Fruit fly (Drosophila melanogaster) whole organism, embryonic: Measurements from ENCODE around the gene Noa36.

Experiments used
- BEAF-32 ChIP-seq: fragments of 200-800 bp; sonication (Bioruptor generic); optimal IDR thresholded peaks from 3 replicates; lab custom pipeline; 2017; ENCODE audit warnings: missing biosample characterization, missing genetic modification characterization, mild to moderate bottlenecking, moderate library complexity, missing genetic modification reagents
- CG12659 ChIP-seq: fragments of 200-800 bp; sonication (Bioruptor generic); optimal IDR thresholded peaks from 3 replicates; lab custom pipeline; 2017; ENCODE audit warnings: mild to moderate bottlenecking, missing biosample characterization, missing genetic modification reagents, missing genetic modification characterization
- CG13123 ChIP-seq: fragments of 200-800 bp; sonication (Bioruptor generic); optimal IDR thresholded peaks from 2 replicates; lab custom pipeline; 2016; ENCODE audit warnings: missing biosample characterization, missing genetic modification characterization
- CG13296 ChIP-seq: fragments of 200-800 bp; sonication (Bioruptor generic); optimal IDR thresholded peaks from 3 replicates; lab custom pipeline; 2018; ENCODE audit warnings: missing biosample characterization, mild to moderate bottlenecking, missing genetic modification characterization
- CG13424 ChIP-seq: fragments of 200-800 bp; sonication (Bioruptor generic); optimal IDR thresholded peaks from 2 replicates; lab custom pipeline; 2019; ENCODE audit warnings: missing biosample characterization, mild to moderate bottlenecking, missing genetic modification characterization, moderate library complexity
- CG14014 ChIP-seq: fragments of 200-800 bp; sonication (Bioruptor generic); IDR thresholded peaks from 2 replicates; pipeline ENCODE4 v1.3.6; 2022; ENCODE audit warnings: missing biosample characterization, missing genetic modification characterization
- CG14050 ChIP-seq: fragments of 200-800 bp; sonication (Bioruptor generic); IDR thresholded peaks from 3 replicates; pipeline ENCODE4 v1.3.6; 2022; ENCODE audit warnings: missing biosample characterization, missing genetic modification characterization
- CG17568 ChIP-seq: fragments of 200-800 bp; sonication (Bioruptor generic); optimal IDR thresholded peaks from 2 replicates; lab custom pipeline; 2018; ENCODE audit warnings: missing biosample characterization, mild to moderate bottlenecking, missing genetic modification characterization, moderate library complexity
- CG17612 ChIP-seq: fragments of 200-800 bp; sonication (Bioruptor generic); IDR thresholded peaks from 2 replicates; pipeline ENCODE4 v1.3.6; 2022; ENCODE audit warnings: missing biosample characterization, missing genetic modification characterization
- CG2120 ChIP-seq: fragments of 200-800 bp; sonication (Bioruptor generic); optimal IDR thresholded peaks from 3 replicates; lab custom pipeline; 2016; ENCODE audit warnings: missing biosample characterization, missing genetic modification characterization
- CG3847 ChIP-seq: fragments of 200-800 bp; sonication (Bioruptor generic); IDR thresholded peaks from 2 replicates; pipeline ENCODE4 v1.3.6; 2022; ENCODE audit warnings: missing biosample characterization, missing genetic modification characterization
- CG4707 ChIP-seq: fragments of 200-800 bp; sonication (Bioruptor generic); optimal IDR thresholded peaks from 2 replicates; lab custom pipeline; 2018; ENCODE audit warnings: missing biosample characterization, mild to moderate bottlenecking, missing genetic modification characterization, moderate library complexity
- CG4730 ChIP-seq: fragments of 200-800 bp; sonication (Bioruptor generic); IDR thresholded peaks from 2 replicates; pipeline ENCODE4 v1.3.6; 2022; ENCODE audit warnings: missing biosample characterization, missing genetic modification characterization
- CG7357 ChIP-seq: fragments of 200-800 bp; sonication (Bioruptor generic); IDR thresholded peaks from 3 replicates; pipeline ENCODE4 v1.3.6; 2022; ENCODE audit warnings: missing biosample characterization, missing genetic modification characterization
- CG7928 ChIP-seq: fragments of 200-800 bp; sonication (Bioruptor generic); optimal IDR thresholded peaks from 2 replicates; lab custom pipeline; 2017; ENCODE audit warnings: missing biosample characterization, mild to moderate bottlenecking, missing genetic modification characterization
- CHES-1-like ChIP-seq: fragments of 200-800 bp; sonication (Bioruptor generic); optimal IDR thresholded peaks from 2 replicates; lab custom pipeline; 2016; ENCODE audit warnings: missing biosample characterization, missing genetic modification characterization
- Dek ChIP-seq: fragments of 200-800 bp; sonication (Bioruptor generic); optimal IDR thresholded peaks from 3 replicates; lab custom pipeline; 2019; ENCODE audit warnings: missing biosample characterization, mild to moderate bottlenecking, missing genetic modification characterization, moderate library complexity
- Fer3 ChIP-seq: fragments of 200-800 bp; sonication (Bioruptor generic); optimal IDR thresholded peaks from 2 replicates; lab custom pipeline; 2018; ENCODE audit warnings: missing biosample characterization, mild to moderate bottlenecking, missing genetic modification characterization, moderate library complexity
- Gsc ChIP-seq: fragments of 200-800 bp; sonication (Bioruptor generic); IDR thresholded peaks from 2 replicates; pipeline ENCODE4 v1.3.6; 2022; ENCODE audit warnings: missing biosample characterization, missing genetic modification characterization
- NC2α ChIP-seq: fragments of 200-800 bp; sonication (Bioruptor generic); optimal IDR thresholded peaks from 2 replicates; lab custom pipeline; 2016; ENCODE audit warnings: missing biosample characterization, missing genetic modification characterization
- NK7.1 ChIP-seq: fragments of 200-800 bp; sonication (Bioruptor generic); optimal IDR thresholded peaks from 3 replicates; lab custom pipeline; 2016; ENCODE audit warnings: missing biosample characterization, missing genetic modification characterization
- Ravus ChIP-seq: fragments of 200-800 bp; sonication (Bioruptor generic); IDR thresholded peaks from 2 replicates; pipeline ENCODE4 v1.3.6; 2022; ENCODE audit warnings: missing biosample characterization, missing genetic modification characterization
- Taf1 ChIP-seq: fragments of 200-800 bp; sonication (Bioruptor generic); IDR thresholded peaks from 2 replicates; pipeline ENCODE4 v1.3.6; 2022; ENCODE audit warnings: missing biosample characterization, missing genetic modification characterization
- Vsx1 ChIP-seq: fragments of 200-800 bp; sonication (Bioruptor generic); optimal IDR thresholded peaks from 2 replicates; lab custom pipeline; 2017; ENCODE audit warnings: missing biosample characterization, mild to moderate bottlenecking, missing genetic modification characterization, missing genetic modification reagents
- ash1 ChIP-seq: fragments of 200-800 bp; sonication (Bioruptor generic); optimal IDR thresholded peaks from 2 replicates; lab custom pipeline; 2018; ENCODE audit warnings: missing biosample characterization, mild to moderate bottlenecking, missing genetic modification characterization
- bbx ChIP-seq: fragments of 200-800 bp; sonication (Bioruptor generic); IDR thresholded peaks from 2 replicates; pipeline ENCODE4 v1.3.6; 2022; ENCODE audit warnings: missing biosample characterization, missing genetic modification characterization; ENCODE audit not compliant: partially characterized antibody
- cato ChIP-seq: fragments of 200-800 bp; sonication (Bioruptor generic); optimal IDR thresholded peaks from 2 replicates; lab custom pipeline; 2016; ENCODE audit warnings: missing biosample characterization, missing genetic modification characterization, borderline replicate concordance
- corto ChIP-seq: fragments of 200-800 bp; sonication (Bioruptor generic); optimal IDR thresholded peaks from 2 replicates; lab custom pipeline; 2016; ENCODE audit warnings: missing biosample characterization, mild to moderate bottlenecking, missing genetic modification characterization, moderate library complexity
- cwo ChIP-seq: fragments of 200-800 bp; sonication (Bioruptor generic); optimal IDR thresholded peaks from 3 replicates; lab custom pipeline; 2017; ENCODE audit warnings: missing biosample characterization, missing genetic modification characterization, mild to moderate bottlenecking, moderate library complexity, missing genetic modification reagents
- dysf ChIP-seq: fragments of 200-800 bp; sonication (Bioruptor generic); IDR thresholded peaks from 3 replicates; pipeline ENCODE4 v1.3.6; 2022; ENCODE audit warnings: missing biosample characterization, missing genetic modification characterization
- exex ChIP-seq: fragments of 200-800 bp; sonication (Bioruptor generic); optimal IDR thresholded peaks from 4 replicates; lab custom pipeline; 2018; ENCODE audit warnings: missing biosample characterization, mild to moderate bottlenecking, missing genetic modification characterization, moderate library complexity
- fd96Cb ChIP-seq: fragments of 200-800 bp; sonication (Bioruptor generic); optimal IDR thresholded peaks from 2 replicates; lab custom pipeline; 2018; ENCODE audit warnings: missing biosample characterization, mild to moderate bottlenecking, missing genetic modification characterization, moderate library complexity
- grn ChIP-seq: fragments of 200-800 bp; sonication (Bioruptor generic); optimal IDR thresholded peaks from 3 replicates; lab custom pipeline; 2017; ENCODE audit warnings: missing biosample characterization, missing genetic modification characterization
- gsb ChIP-seq: fragments of 200-800 bp; sonication (Bioruptor generic); IDR thresholded peaks from 2 replicates; pipeline ENCODE4 v1.3.6; 2022; ENCODE audit warnings: missing biosample characterization, missing genetic modification characterization
- hb ChIP-seq: fragments of 200-800 bp; sonication (Bioruptor generic); IDR thresholded peaks from 3 replicates; pipeline ENCODE4 v1.3.6; 2022; ENCODE audit warnings: missing biosample characterization, missing genetic modification characterization; ENCODE audit not compliant: partially characterized antibody
- hbn ChIP-seq: fragments of 200-800 bp; sonication (Bioruptor generic); IDR thresholded peaks from 2 replicates; pipeline ENCODE4 v1.3.6; 2022; ENCODE audit warnings: missing biosample characterization, missing genetic modification characterization; ENCODE audit not compliant: partially characterized antibody
- klu ChIP-seq: fragments of 200-800 bp; sonication (Bioruptor generic); IDR thresholded peaks from 2 replicates; pipeline ENCODE4 v1.3.6; 2022; ENCODE audit warnings: missing biosample characterization, missing genetic modification characterization
- lola ChIP-seq, 3 experiments: fragments of >200 bp in 2 of 3; fragments of 200-800 bp in 1 of 3; sonication (Bioruptor generic) in 1 of 3; optimal IDR thresholded peaks; 2 replicates each; lab custom pipeline; 2017 to 2019; ENCODE audit warnings: missing biosample characterization in 3 of 3, missing genetic modification characterization in 3 of 3, mild to moderate bottlenecking in 1 of 3, moderate library complexity in 1 of 3
- luna ChIP-seq: fragments of 200-800 bp; sonication (Bioruptor generic); optimal IDR thresholded peaks from 2 replicates; lab custom pipeline; 2016; ENCODE audit warnings: missing biosample characterization, missing genetic modification characterization
- mam ChIP-seq: fragments of 200-800 bp; sonication (Bioruptor generic); optimal IDR thresholded peaks from 3 replicates; lab custom pipeline; 2016; ENCODE audit warnings: missing biosample characterization, missing genetic modification characterization
- sc ChIP-seq, 3 experiments: fragments of >200 bp in 2 of 3; fragments of 200-800 bp in 1 of 3; sonication (Bioruptor generic) in 1 of 3; optimal IDR thresholded peaks; 2 replicates in 2 of 3; 3 replicates in 1 of 3; lab custom pipeline; 2017; ENCODE audit warnings: mild to moderate bottlenecking in 1 of 3, missing biosample characterization in 1 of 3, missing genetic modification characterization in 1 of 3, missing genetic modification reagents in 1 of 3
- sens-2 ChIP-seq: fragments of 200-800 bp; sonication (Bioruptor generic); IDR thresholded peaks from 2 replicates; pipeline ENCODE4 v1.3.6; 2022; ENCODE audit warnings: missing biosample characterization, missing genetic modification characterization
- sim ChIP-seq: fragments of 200-800 bp; sonication (Bioruptor generic); IDR thresholded peaks from 2 replicates; pipeline ENCODE4 v1.3.6; 2022; ENCODE audit warnings: missing biosample characterization, missing genetic modification characterization
- so ChIP-seq: fragments of 200-800 bp; sonication (Bioruptor generic); IDR thresholded peaks from 3 replicates; pipeline ENCODE4 v1.3.6; 2022; ENCODE audit warnings: missing biosample characterization, missing genetic modification characterization
- sqz ChIP-seq: fragments of 200-800 bp; sonication (Bioruptor generic); optimal IDR thresholded peaks from 3 replicates; lab custom pipeline; 2018; ENCODE audit warnings: missing biosample characterization, mild to moderate bottlenecking, missing genetic modification characterization
- tio ChIP-seq: fragments of 200-800 bp; sonication (Bioruptor generic); optimal IDR thresholded peaks from 2 replicates; lab custom pipeline; 2017; ENCODE audit warnings: missing biosample characterization, missing genetic modification characterization, inconsistent platforms
- unpg ChIP-seq: fragments of 200-800 bp; sonication (Bioruptor generic); optimal IDR thresholded peaks from 3 replicates; lab custom pipeline; 2018; ENCODE audit warnings: missing biosample characterization, mild to moderate bottlenecking, missing genetic modification characterization, moderate library complexity
- vfl ChIP-seq: fragments of 200-800 bp; sonication (Bioruptor generic); optimal IDR thresholded peaks from 2 replicates; lab custom pipeline; 2016; ENCODE audit warnings: missing biosample characterization, missing genetic modification characterization
- wek ChIP-seq: fragments of 200-800 bp; sonication (Bioruptor generic); optimal IDR thresholded peaks from 3 replicates; lab custom pipeline; 2018; ENCODE audit warnings: missing biosample characterization, mild to moderate bottlenecking, missing genetic modification characterization, moderate library complexity

Noa36 gene

dm6 chr3R:28600144-28600792 is 1.2 kb upstream of the Noa36 start (continued):
- TF ChIP-seq corto (GFP tag; lab: Kevin White, UChicago): no peak
- TF ChIP-seq BEAF-32 (GFP tag; lab: Kevin White, UChicago): peak; percentile 64
- no peak for TF ChIP-seq CG4730 (GFP tag; lab: Robert Waterston, UW)
- TF ChIP-seq Ravus (GFP tag; lab: Robert Waterston, UW): no peak
- TF ChIP-seq vfl (GFP tag; lab: Kevin White, UChicago): no peak
- no peak for TF ChIP-seq CG14014 (GFP tag; lab: Robert Waterston, UW)
- TF ChIP-seq CG14050 (GFP tag; lab: Robert Waterston, UW): no peak
- no peak for TF ChIP-seq Fer3 (tag; lab: Kevin White, UChicago)
- TF ChIP-seq CG13424 (tag; lab: Kevin White, UChicago): no peak
- TF ChIP-seq CG17568 (GFP tag; lab: Kevin White, UChicago): peak; percentile 11
- no peak for TF ChIP-seq CHES-1-like (GFP tag; lab: Kevin White, UChicago)
- no peak for TF ChIP-seq wek
- no peak for TF ChIP-seq gsb (GFP tag; lab: Robert Waterston, UW)
- TF ChIP-seq CG13296 (GFP tag; lab: Kevin White, UChicago): no peak
- TF ChIP-seq so (GFP tag; lab: Robert Waterston, UW): no peak
- peak; percentile 13 for TF ChIP-seq grn (GFP tag; lab: Kevin White, UChicago)
- TF ChIP-seq klu (GFP tag; lab: Robert Waterston, UW): no peak
- peak; percentile 90 for TF ChIP-seq sqz
- TF ChIP-seq hbn (GFP tag; lab: Robert Waterston, UW): no peak; the same call in 1 of the 2 replicates
- no peak for TF ChIP-seq Gsc
- TF ChIP-seq lola (GFP tag; optimal IDR thresholded peaks at IDR 0.05; lab: Kevin White, UChicago): no peak
- TF ChIP-seq Taf1 (GFP tag; lab: Robert Waterston, UW): no peak
- no peak for TF ChIP-seq mam (GFP tag; lab: Kevin White, UChicago)
- TF ChIP-seq unpg (GFP tag; lab: Kevin White, UChicago): no peak
- no peak for TF ChIP-seq NK7.1 (GFP tag; lab: Kevin White, UChicago)
- no peak for TF ChIP-seq CG13123
- TF ChIP-seq bbx (GFP tag; lab: Robert Waterston, UW): peak; percentile 62
- TF ChIP-seq Dek (tag; lab: Kevin White, UChicago): no peak
- peak; percentile 25; the same call in 1 of the 2 replicates for TF ChIP-seq CG3847 (GFP tag; lab: Robert Waterston, UW)
- no peak for TF ChIP-seq CG4707 (GFP tag; lab: Kevin White, UChicago)
- no peak for TF ChIP-seq NC2α
- TF ChIP-seq cato (GFP tag; lab: Kevin White, UChicago): no peak
- TF ChIP-seq sens-2 (GFP tag; lab: Robert Waterston, UW): no peak
- TF ChIP-seq fd96Cb (tag; lab: Kevin White, UChicago): no peak
- no peak for TF ChIP-seq luna (GFP tag; lab: Kevin White, UChicago)
- no peak for TF ChIP-seq sc (optimal IDR thresholded peaks at IDR 0.05; lab: Kevin White, UChicago)
- TF ChIP-seq sc (GFP tag; optimal IDR thresholded peaks at IDR 0.05; lab: Kevin White, UChicago): no peak
- TF ChIP-seq ash1 (GFP tag; lab: Kevin White, UChicago): no peak
- TF ChIP-seq exex (tag; lab: Kevin White, UChicago): no peak
- TF ChIP-seq CG7357 (GFP tag; lab: Robert Waterston, UW): no peak
- TF ChIP-seq tio (GFP tag; lab: Kevin White, UChicago): no peak
- TF ChIP-seq Vsx1 (GFP tag; lab: Kevin White, UChicago): no peak
- no peak for TF ChIP-seq CG2120
- TF ChIP-seq CG12659 (GFP tag; lab: Kevin White, UChicago): peak; percentile 53
- TF ChIP-seq CG17612 (GFP tag; lab: Robert Waterston, UW): no peak
- TF ChIP-seq dysf (GFP tag; lab: Robert Waterston, UW): no peak
- no peak for TF ChIP-seq cwo (GFP tag; lab: Kevin White, UChicago)
- no peak for TF ChIP-seq sim (GFP tag; lab: Robert Waterston, UW)
- no peak for TF ChIP-seq hb
- TF ChIP-seq CG7928 (GFP tag; lab: Kevin White, UChicago): peak; percentile 15
